Worm (Caenorhabditis elegans) whole organism, early embryonic: ENCODE data around the gene ZK896.1.

ENCODE experiments used
- ama-1 ChIP-seq: fragments of 150-350 bp; optimal IDR thresholded peaks from 2 replicates; lab custom pipeline; 2014
- hmbx-1 ChIP-seq: sonication (generic microtip); optimal IDR thresholded peaks from 2 replicates; lab custom pipeline; 2016; ENCODE audit warnings: mild to moderate bottlenecking, missing genetic modification characterization, missing compliant biosample characterization

- TF ChIP-seq hmbx-1 (tag; lab: Kevin White, UChicago) (no peak), ama-1 (lab: Kevin White, UChicago) (no peak)
Observed at ce11 chrIV:12871445-12871947, 3.7 kb downstream of the ZK896.1 start, which contains the start of gene clec-187.
